Fruit fly (Drosophila melanogaster): Measurements from ENCODE around the gene amn.

Gene amn

DNA sequence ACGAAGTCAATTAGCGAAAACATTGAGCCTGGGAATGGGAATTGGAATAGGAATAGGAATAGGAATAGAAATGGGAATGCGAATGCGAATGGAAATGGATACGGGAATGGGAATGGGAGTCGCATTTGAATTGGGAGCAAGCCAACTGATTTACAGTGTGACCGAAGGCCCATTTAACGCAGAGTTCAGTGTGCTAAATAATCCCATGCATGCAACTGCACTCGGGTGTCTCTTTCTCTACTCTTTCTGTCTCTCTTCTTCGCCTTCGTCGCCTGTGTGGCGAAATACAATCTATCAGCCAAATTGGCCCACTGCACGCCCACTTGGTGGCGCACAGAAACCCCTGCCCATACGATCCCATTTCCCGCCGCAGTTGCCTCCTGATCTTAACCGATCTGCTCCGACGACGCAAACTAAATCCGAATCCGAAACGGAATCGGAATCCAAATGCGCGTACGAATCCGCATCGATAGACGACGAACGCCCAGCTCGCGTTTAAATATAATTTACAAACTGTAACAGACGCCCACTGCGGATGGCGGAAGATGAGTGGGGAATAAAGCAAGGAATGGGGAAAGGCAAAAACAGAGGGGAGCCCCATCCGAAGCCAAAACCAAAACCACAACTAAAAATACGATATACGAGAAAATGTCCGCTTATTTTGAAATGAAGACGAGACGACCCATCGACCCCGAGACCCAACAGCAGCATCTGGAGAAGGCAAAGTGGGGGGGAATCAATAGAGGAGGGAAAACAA is 45.7 kb downstream of the amn start:
- TF ChIP-seq CG15710 (tag; optimal IDR thresholded peaks at IDR 0.05) (no peak), CG8159 (tag; optimal IDR thresholded peaks at IDR 0.05) (no peak)

DNA sequence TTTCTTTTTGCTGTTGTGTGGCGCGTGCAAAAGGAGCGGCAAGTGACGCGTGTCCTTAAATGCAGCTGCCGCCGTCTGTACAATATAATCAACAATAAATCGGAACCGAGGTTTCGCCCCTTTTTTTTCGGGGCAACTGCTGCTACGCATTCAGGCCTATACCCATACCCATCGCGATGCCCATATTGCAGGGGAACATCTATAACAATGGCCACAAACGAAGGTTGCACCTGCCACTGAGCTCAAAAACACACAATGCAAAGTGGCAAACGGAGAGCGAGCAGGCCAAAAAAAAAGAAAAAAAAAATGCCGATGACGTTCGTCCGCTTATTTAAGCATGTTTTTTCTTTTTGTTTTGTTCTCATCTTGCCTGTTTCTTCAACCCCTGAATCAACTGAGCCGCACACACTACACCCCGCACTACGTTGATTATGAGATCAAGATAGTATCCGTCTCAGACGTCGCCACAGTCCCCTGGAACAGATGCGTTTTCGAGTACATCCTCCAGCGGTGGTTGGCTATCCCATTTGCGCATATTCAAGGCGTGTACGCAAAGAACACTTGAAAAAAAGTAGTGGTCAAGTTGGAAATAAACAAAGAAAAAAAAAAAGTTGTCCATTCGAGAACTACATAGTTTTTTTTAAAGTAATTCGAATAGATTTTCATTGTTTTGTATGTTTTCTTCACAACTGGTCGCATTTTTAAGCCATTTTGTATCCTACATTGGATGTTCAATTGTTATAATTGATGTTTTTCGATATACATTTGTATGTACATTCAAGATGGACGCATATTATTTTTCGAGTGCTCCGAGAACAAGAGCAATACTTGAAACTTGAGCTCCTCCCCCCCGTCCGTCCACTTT is 47.2 kb downstream of the amn start:
- TF ChIP-seq CG4496 (GFP tag; IDR thresholded peaks at IDR 0.05) (no peak), CG8159 (tag; optimal IDR thresholded peaks at IDR 0.05) (peak; percentile 73), CG15710 (tag; optimal IDR thresholded peaks at IDR 0.05) (peak; percentile 60), Ets98B (GFP tag; IDR thresholded peaks at IDR 0.05) (no peak), CG10348 (GFP tag; IDR thresholded peaks at IDR 0.05) (no peak), CG12605 (GFP tag; IDR thresholded peaks at IDR 0.05) (no peak), CG9948 (tag; optimal IDR thresholded peaks at IDR 0.05) (peak; percentile 53), gl (tag; optimal IDR thresholded peaks at IDR 0.05) (no peak), fd96Ca (GFP tag; IDR thresholded peaks at IDR 0.05) (no peak), Pif1A (GFP tag; optimal IDR thresholded peaks at IDR 0.05) (peak; percentile 49), CG34367 (tag; optimal IDR thresholded peaks at IDR 0.05) (peak; percentile 28), CG13204 (GFP tag; optimal IDR thresholded peaks at IDR 0.05) (peak; percentile 22), CG8301 (tag; optimal IDR thresholded peaks at IDR 0.05) (no peak), Snoo (tag; optimal IDR thresholded peaks at IDR 0.05) (peak; percentile 11), CG14655 (GFP tag; optimal IDR thresholded peaks at IDR 0.05) (peak; percentile 26), rn (GFP tag; IDR thresholded peaks at IDR 0.05) (no peak), Pif1B (GFP tag; optimal IDR thresholded peaks at IDR 0.05) (peak; percentile 20), CG17806 (tag; optimal IDR thresholded peaks at IDR 0.05) (peak; percentile 55), D1 (tag; optimal IDR thresholded peaks at IDR 0.05) (no peak), EcR (GFP tag; optimal IDR thresholded peaks at IDR 0.05) (peak; percentile 46), CG32121 (GFP tag; IDR thresholded peaks at IDR 0.05) (no peak)

DNA sequence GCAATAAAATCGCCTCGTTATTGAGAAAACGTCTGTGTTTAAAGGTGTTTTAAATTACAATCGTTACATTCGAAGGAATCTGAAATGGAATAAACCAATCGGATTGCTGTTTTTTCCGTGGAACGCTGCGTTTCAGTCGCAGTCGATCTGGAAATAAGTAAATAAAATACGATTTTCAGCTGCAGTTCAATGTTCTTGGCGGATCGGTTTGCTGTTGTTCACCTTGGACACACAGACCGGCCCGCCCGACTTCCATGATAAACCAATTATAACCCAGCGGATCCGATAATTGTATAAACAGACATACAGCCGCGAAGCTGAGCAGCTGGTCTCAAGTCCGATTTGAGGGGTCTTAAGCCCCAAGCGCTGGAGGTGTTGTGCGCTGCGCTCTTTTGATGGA is 49.5 kb downstream of the amn start:
- TF ChIP-seq Snoo (tag; optimal IDR thresholded peaks at IDR 0.05), result no peak
- no peak for TF ChIP-seq CG32121 (GFP tag; IDR thresholded peaks at IDR 0.05)
- TF ChIP-seq EcR (GFP tag; optimal IDR thresholded peaks at IDR 0.05), result peak; percentile 71
- no peak for TF ChIP-seq CG14655 (GFP tag; optimal IDR thresholded peaks at IDR 0.05)
- no peak for TF ChIP-seq CG9948 (tag; optimal IDR thresholded peaks at IDR 0.05)

DNA sequence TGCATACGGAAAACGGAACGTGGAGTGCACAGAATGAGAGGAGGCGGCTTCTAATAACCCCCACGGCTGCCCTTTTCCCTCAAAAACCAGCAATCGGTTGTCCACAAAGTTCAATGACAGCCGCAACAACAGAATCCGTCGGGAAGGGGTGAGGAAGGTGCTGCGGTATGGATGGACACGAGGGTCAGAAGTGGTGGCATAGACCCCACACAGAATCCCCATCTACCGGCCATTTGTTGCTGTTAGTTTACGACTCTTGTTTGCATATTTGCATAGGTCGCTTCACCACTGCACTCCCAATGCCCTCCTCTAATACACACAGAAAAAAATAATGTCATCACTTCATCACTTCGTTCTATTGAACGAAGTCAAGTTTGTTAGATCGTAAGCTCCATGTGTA is 50.8 kb downstream of the amn start:
- no peak for TF ChIP-seq EcR (GFP tag; optimal IDR thresholded peaks at IDR 0.05)
- no peak for TF ChIP-seq gl (tag; optimal IDR thresholded peaks at IDR 0.05)
- no peak for TF ChIP-seq CG32121 (GFP tag; IDR thresholded peaks at IDR 0.05)
- TF ChIP-seq Pif1B (GFP tag; optimal IDR thresholded peaks at IDR 0.05), result no peak
- no peak for TF ChIP-seq rn (GFP tag; IDR thresholded peaks at IDR 0.05)
- no peak for TF ChIP-seq Ets98B (GFP tag; IDR thresholded peaks at IDR 0.05)
- no peak for TF ChIP-seq CG13204 (GFP tag; optimal IDR thresholded peaks at IDR 0.05)
- TF ChIP-seq CG10348 (GFP tag; IDR thresholded peaks at IDR 0.05), result no peak
- TF ChIP-seq Snoo (tag; optimal IDR thresholded peaks at IDR 0.05), result no peak
- TF ChIP-seq Pif1A (GFP tag; optimal IDR thresholded peaks at IDR 0.05), result no peak
- TF ChIP-seq CG4496 (GFP tag; IDR thresholded peaks at IDR 0.05), result no peak
- TF ChIP-seq CG17806 (tag; optimal IDR thresholded peaks at IDR 0.05), result no peak
- TF ChIP-seq CG12605 (GFP tag; IDR thresholded peaks at IDR 0.05), result no peak
- TF ChIP-seq CG15710 (tag; optimal IDR thresholded peaks at IDR 0.05), result no peak
- no peak for TF ChIP-seq CG14655 (GFP tag; optimal IDR thresholded peaks at IDR 0.05)
